Worm (Caenorhabditis elegans) whole organism, L3 larva: ENCODE results near the gene paqr-2.
A peak's percentile ranks its signal among the peaks of the same experiment; 100 is the strongest.

Experiments used
- ceh-9 ChIP-seq: sonication (generic microtip); optimal IDR thresholded peaks from 2 replicates; lab custom pipeline; 2018; ENCODE audit warnings: missing biosample characterization, missing genetic modification characterization
- egl-27 ChIP-seq: sonication (generic microtip); optimal IDR thresholded peaks from 4 replicates; lab custom pipeline; 2017; ENCODE audit warnings: missing biosample characterization, missing genetic modification reagents, missing genetic modification characterization
- egl-5 ChIP-seq: fragments of 150-350 bp; optimal IDR thresholded peaks from 2 replicates; lab custom pipeline; 2017; ENCODE audit warnings: missing biosample characterization, missing genetic modification reagents, missing genetic modification characterization, inconsistent platforms
- elt-2 ChIP-seq: sonication (generic microtip); optimal IDR thresholded peaks from 2 replicates; lab custom pipeline; 2016; ENCODE audit warnings: missing genetic modification reagents, mild to moderate bottlenecking, missing genetic modification characterization, missing compliant biosample characterization
- fkh-10 ChIP-seq: sonication (generic microtip); optimal IDR thresholded peaks from 2 replicates; lab custom pipeline; 2017; ENCODE audit warnings: missing biosample characterization, missing genetic modification reagents, missing genetic modification characterization
- fkh-2 ChIP-seq: fragments of 150-350 bp; optimal IDR thresholded peaks from 2 replicates; lab custom pipeline; 2014; ENCODE audit warnings: missing biosample characterization, missing genetic modification reagents, missing genetic modification characterization
- fos-1 ChIP-seq: fragments of 150-350 bp; optimal IDR thresholded peaks from 2 replicates; lab custom pipeline; 2014; ENCODE audit warnings: missing biosample characterization, missing genetic modification characterization
- hmg-11 ChIP-seq: sonication (generic microtip); optimal IDR thresholded peaks from 2 replicates; lab custom pipeline; 2016; ENCODE audit warnings: missing genetic modification characterization, missing compliant biosample characterization
- lin-15B ChIP-seq: fragments of 150-350 bp; optimal IDR thresholded peaks from 2 replicates; lab custom pipeline; 2014; ENCODE audit warnings: missing biosample characterization, missing genetic modification characterization
- lsy-12 ChIP-seq: sonication (generic microtip); optimal IDR thresholded peaks from 2 replicates; lab custom pipeline; 2016; ENCODE audit warnings: mild to moderate bottlenecking, missing genetic modification characterization, missing compliant biosample characterization
- mdl-1 ChIP-seq: fragments of 150-350 bp; optimal IDR thresholded peaks from 2 replicates; lab custom pipeline; 2014; ENCODE audit warnings: missing biosample characterization, missing genetic modification characterization
- mml-1 ChIP-seq: fragments of 150-350 bp; sonication (generic microtip); optimal IDR thresholded peaks from 3 replicates; lab custom pipeline; 2014; ENCODE audit warnings: missing biosample characterization, missing genetic modification characterization
- nfya-1 ChIP-seq: sonication (generic microtip); optimal IDR thresholded peaks from 2 replicates; lab custom pipeline; 2017; ENCODE audit warnings: missing genetic modification characterization, mild to moderate bottlenecking, missing compliant biosample characterization, antibody characterized with exemption, moderate library complexity; ENCODE audit not compliant: insufficient read depth
- nhr-12 ChIP-seq: fragments of 150-350 bp; optimal IDR thresholded peaks from 2 replicates; lab custom pipeline; 2014; ENCODE audit warnings: missing biosample characterization, missing genetic modification characterization
- nhr-23 ChIP-seq: fragments of 150-350 bp; optimal IDR thresholded peaks from 2 replicates; lab custom pipeline; 2014; ENCODE audit warnings: missing biosample characterization, missing genetic modification reagents, missing genetic modification characterization
- nhr-237 ChIP-seq: fragments of 150-350 bp; optimal IDR thresholded peaks from 2 replicates; lab custom pipeline; 2014; ENCODE audit warnings: missing biosample characterization, missing genetic modification characterization
- nhr-25 ChIP-seq: sonication (generic microtip); optimal IDR thresholded peaks from 2 replicates; lab custom pipeline; 2017; ENCODE audit warnings: missing biosample characterization, missing genetic modification characterization
- nhr-43 ChIP-seq: sonication (generic microtip); optimal IDR thresholded peaks from 2 replicates; lab custom pipeline; 2016; ENCODE audit warnings: mild to moderate bottlenecking, missing genetic modification characterization, missing compliant biosample characterization; ENCODE audit not compliant: poor library complexity, severe bottlenecking
- pha-4 ChIP-seq: fragments of 150-350 bp; optimal IDR thresholded peaks from 2 replicates; lab custom pipeline; 2014; ENCODE audit warnings: missing biosample characterization, missing genetic modification reagents, missing genetic modification characterization
- pqm-1 ChIP-seq: fragments of 150-350 bp; optimal IDR thresholded peaks from 2 replicates; lab custom pipeline; 2017; ENCODE audit warnings: missing biosample characterization, missing genetic modification characterization, inconsistent platforms
- sea-2 ChIP-seq: fragments of 150-350 bp; sonication (generic microtip); optimal IDR thresholded peaks from 4 replicates; lab custom pipeline; 2014; ENCODE audit warnings: missing biosample characterization, missing genetic modification reagents, missing genetic modification characterization
- skn-1 ChIP-seq: fragments of 150-350 bp; optimal IDR thresholded peaks from 2 replicates; lab custom pipeline; 2014; ENCODE audit warnings: missing biosample characterization, missing genetic modification characterization
- snpc-4 ChIP-seq: fragments of 150-350 bp; optimal IDR thresholded peaks from 2 replicates; lab custom pipeline; 2014; ENCODE audit warnings: missing biosample characterization, missing genetic modification characterization
- unc-39 ChIP-seq: sonication (generic microtip); optimal IDR thresholded peaks from 4 replicates; lab custom pipeline; 2017; ENCODE audit warnings: missing biosample characterization, missing genetic modification characterization
- zag-1 ChIP-seq: fragments of 150-350 bp; optimal IDR thresholded peaks from 2 replicates; lab custom pipeline; 2014; ENCODE audit warnings: missing biosample characterization, missing genetic modification characterization
- ztf-11 ChIP-seq: fragments of 150-350 bp; optimal IDR thresholded peaks from 2 replicates; lab custom pipeline; 2014; ENCODE audit warnings: missing biosample characterization, missing genetic modification characterization
- ztf-4 ChIP-seq: fragments of 150-350 bp; optimal IDR thresholded peaks from 2 replicates; lab custom pipeline; 2014; ENCODE audit warnings: missing biosample characterization, missing genetic modification characterization

The paqr-2 gene

ce11 chrIII:5379879-5380331 is at the start of gene paqr-2:
TSS of gene paqr-2 (minus strand) at chrIII:5379929.
- TF ChIP-seq lin-15B (peak; percentile 63), hmg-11 (no peak), nfya-1 (tag; lab: Kevin White, UChicago) (peak; percentile 44), skn-1 (tag; lab: Kevin White, UChicago) (no peak), zag-1 (no peak), ztf-4 (tag; lab: Kevin White, UChicago) (no peak), elt-2 (tag; lab: Kevin White, UChicago) (peak; percentile 3), nhr-23 (tag; lab: Kevin White, UChicago) (peak; percentile 13), unc-39 (tag; lab: Kevin White, UChicago) (no peak), pqm-1 (tag; lab: Kevin White, UChicago) (peak; percentile 16), snpc-4 (tag; lab: Kevin White, UChicago) (peak; percentile 2), mml-1 (no peak), ceh-9 (tag; lab: Kevin White, UChicago) (no peak), mdl-1 (tag; lab: Kevin White, UChicago) (no peak), nhr-43 (no peak), pha-4 (tag; lab: Kevin White, UChicago) (peak; percentile 51)

- TF ChIP-seq skn-1 (tag; lab: Kevin White, UChicago): no peak
- no peak for TF ChIP-seq egl-5 (tag; lab: Kevin White, UChicago)
- TF ChIP-seq fkh-2 (tag; lab: Kevin White, UChicago): no peak
- TF ChIP-seq snpc-4 (tag; lab: Kevin White, UChicago): no peak
- no peak for TF ChIP-seq pqm-1 (tag; lab: Kevin White, UChicago)
- no peak for TF ChIP-seq egl-27 (tag; lab: Kevin White, UChicago)
These were observed 47.4 kb upstream of the paqr-2 start for ce11 chrIII:5427096-5427495.

ce11 chrIII:5424363-5424762 is 44.6 kb upstream of the paqr-2 start:
- TF ChIP-seq ztf-4 (tag; lab: Kevin White, UChicago): no peak
- TF ChIP-seq hmg-11: no peak
- peak; percentile 1 for TF ChIP-seq nfya-1 (tag; lab: Kevin White, UChicago)
- TF ChIP-seq nhr-23 (tag; lab: Kevin White, UChicago): peak; percentile 56
- TF ChIP-seq unc-39 (tag; lab: Kevin White, UChicago): no peak
- TF ChIP-seq pha-4 (tag; lab: Kevin White, UChicago): peak; percentile 54

DNA sequence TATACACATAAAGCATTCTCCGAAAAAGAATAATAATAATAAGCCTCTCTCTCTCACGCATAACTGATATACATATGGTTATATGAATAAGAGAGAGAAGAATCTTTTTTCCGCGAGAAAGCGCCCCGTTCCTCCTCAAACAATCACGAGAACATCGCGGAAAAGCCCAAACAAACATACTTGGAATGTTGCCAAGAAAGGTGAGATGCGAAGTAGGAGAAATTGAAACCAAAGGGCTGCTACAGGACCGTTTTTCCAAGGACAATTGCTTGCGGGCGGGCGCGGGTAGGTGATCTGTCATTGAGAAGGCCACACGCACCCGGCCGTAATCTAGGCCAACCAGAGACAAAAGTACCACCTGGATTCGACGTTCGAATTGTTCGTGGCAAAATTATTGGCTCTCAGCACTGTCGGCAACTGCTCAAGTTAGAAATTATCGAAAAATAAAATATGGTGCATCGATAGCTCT is 44.0 kb upstream of the paqr-2 start, which contains the start of gene dnj-24:
Gene dnj-24, minus strand, starts transcription at position 419 of the 469 bp plus-strand sequence.
- peak; percentile 36 for TF ChIP-seq nhr-23 (tag; lab: Kevin White, UChicago)
- TF ChIP-seq nhr-12 (tag; lab: Kevin White, UChicago): no peak
- peak; percentile 73 for TF ChIP-seq nhr-25 (tag; lab: Kevin White, UChicago)
- peak; percentile 35 for TF ChIP-seq nhr-43

- peak; percentile 12 for TF ChIP-seq egl-5 (tag; lab: Kevin White, UChicago)
- TF ChIP-seq nhr-23 (tag; lab: Kevin White, UChicago): peak; percentile 39
- TF ChIP-seq ztf-4 (tag; lab: Kevin White, UChicago): no peak
- TF ChIP-seq fkh-10 (GFP tag; lab: Kevin White, UChicago): no peak
These were observed 42.9 kb upstream of the paqr-2 start for ce11 chrIII:5422561-5423103.

DNA sequence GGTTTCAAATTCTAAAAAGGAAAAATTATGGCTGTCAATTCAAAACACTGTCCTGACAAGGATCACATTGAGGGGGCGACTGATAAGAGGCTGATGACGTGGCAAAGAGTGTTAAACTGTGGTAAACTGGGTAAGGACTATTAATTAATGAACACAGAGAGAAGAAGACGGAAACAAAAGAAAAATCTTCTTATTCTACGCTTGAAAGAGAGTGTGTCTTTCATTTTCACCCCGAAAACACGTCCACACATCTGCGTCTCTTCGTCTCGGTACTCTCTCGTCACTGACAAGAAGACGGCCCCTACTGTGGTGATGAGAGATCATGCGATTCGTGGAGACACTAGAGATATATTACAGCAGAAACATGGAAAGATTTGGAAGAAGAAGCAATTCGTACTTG is 41.7 kb upstream of the paqr-2 start:
- TF ChIP-seq nhr-43 (peak; percentile 67), lsy-12 (tag; lab: Kevin White, UChicago) (no peak), snpc-4 (tag; lab: Kevin White, UChicago) (no peak), nhr-25 (tag; lab: Kevin White, UChicago) (peak; percentile 86), zag-1 (no peak), ztf-11 (no peak), sea-2 (GFP tag; lab: Kevin White, UChicago) (no peak), pqm-1 (tag; lab: Kevin White, UChicago) (peak; percentile 48), nfya-1 (tag; lab: Kevin White, UChicago) (peak; percentile 45), elt-2 (tag; lab: Kevin White, UChicago) (peak; percentile 66), egl-27 (tag; lab: Kevin White, UChicago) (peak; percentile 13), nhr-237 (no peak), hmg-11 (peak; percentile 25), fkh-2 (tag; lab: Kevin White, UChicago) (no peak), fos-1 (tag; lab: Kevin White, UChicago) (no peak), nhr-23 (tag; lab: Kevin White, UChicago) (peak; percentile 71)
